Worm (Caenorhabditis elegans) whole organism, midembryonic: Measurements from ENCODE around the gene nphp-2.

Experiments used
- cog-1 ChIP-seq: sonication (generic microtip); optimal IDR thresholded peaks from 2 replicates; lab custom pipeline; 2016; ENCODE audit warnings: missing genetic modification characterization, missing compliant biosample characterization
- tab-1 ChIP-seq: fragments of 200-800 bp; sonication (Bioruptor generic); IDR thresholded peaks from 2 replicates; pipeline ENCODE4 v1.3.6; 2022; ENCODE audit warnings: missing genetic modification characterization, missing compliant biosample characterization

ce11 chrV:1940472-1941221 lies 45.1 kb downstream of the nphp-2 start:
- TF ChIP-seq cog-1 (tag; lab: Kevin White, UChicago) = no peak
- TF ChIP-seq tab-1 (GFP tag; lab: Robert Waterston, UW) = no peak
